Fruit fly (Drosophila melanogaster): Measurements from ENCODE around the gene Fife.

- TF ChIP-seq Gug (GFP tag; IDR thresholded peaks at IDR 0.05): peak; percentile 66
- no peak for TF ChIP-seq CG32006 (GFP tag; optimal IDR thresholded peaks at IDR 0.05)
- no peak for TF ChIP-seq CG6792 (GFP tag; optimal IDR thresholded peaks at IDR 0.05)
- TF ChIP-seq Met (GFP tag; optimal IDR thresholded peaks at IDR 0.05): no peak
- peak; percentile 37 for TF ChIP-seq CG11902 (GFP tag; optimal IDR thresholded peaks at IDR 0.05)
- no peak for TF ChIP-seq Eip75B (GFP tag; optimal IDR thresholded peaks at IDR 0.05)
- no peak for TF ChIP-seq OdsH (GFP tag; optimal IDR thresholded peaks at IDR 0.05)
- TF ChIP-seq fd59A (GFP tag; optimal IDR thresholded peaks at IDR 0.05): no peak
- peak; percentile 47 for TF ChIP-seq CG34406 (GFP tag; optimal IDR thresholded peaks at IDR 0.05)
- peak; percentile 39; the same call in 1 of the 2 replicates for TF ChIP-seq CG11294 (GFP tag; IDR thresholded peaks at IDR 0.05)
- no peak for TF ChIP-seq dac (GFP tag; optimal IDR thresholded peaks at IDR 0.05)
- no peak for TF ChIP-seq net (GFP tag; optimal IDR thresholded peaks at IDR 0.05)
- TF ChIP-seq vri (GFP tag; optimal IDR thresholded peaks at IDR 0.05): no peak
Observed at dm6 chr3L:2651800-2652199, 59.7 kb downstream of the Fife start, which contains the start of the genes ProRS-m, CG42304 and Snup.

Measured in whole organism, prepupa.